Fruit fly (Drosophila melanogaster) whole organism, pupa: ENCODE data around the gene CG2816.

Experiments used
- CG13204 ChIP-seq: fragments of 200-800 bp; sonication (Bioruptor generic); optimal IDR thresholded peaks from 2 replicates; lab custom pipeline; 2018; ENCODE audit warnings: missing biosample characterization, mild to moderate bottlenecking, missing genetic modification characterization, moderate library complexity
- CG14655 ChIP-seq: fragments of 200-800 bp; sonication (Bioruptor generic); optimal IDR thresholded peaks from 3 replicates; lab custom pipeline; 2017; ENCODE audit warnings: mild to moderate bottlenecking, missing biosample characterization, missing genetic modification reagents, missing genetic modification characterization
- CG32121 ChIP-seq: fragments of 200-800 bp; sonication (Bioruptor generic); IDR thresholded peaks from 2 replicates; pipeline ENCODE4 v1.3.6; 2022; ENCODE audit warnings: missing biosample characterization, missing genetic modification characterization
- CG4496 ChIP-seq: fragments of 200-800 bp; sonication (Bioruptor generic); IDR thresholded peaks from 3 replicates; pipeline ENCODE4 v1.3.6; 2022; ENCODE audit warnings: missing biosample characterization, missing genetic modification characterization
- CG8159 ChIP-seq: fragments of 200-800 bp; sonication (Bioruptor generic); optimal IDR thresholded peaks from 3 replicates; lab custom pipeline; 2018; ENCODE audit warnings: missing biosample characterization, mild to moderate bottlenecking, missing genetic modification characterization, moderate library complexity
- CG8301 ChIP-seq: fragments of 200-800 bp; sonication (Bioruptor generic); optimal IDR thresholded peaks from 2 replicates; lab custom pipeline; 2018; ENCODE audit warnings: missing biosample characterization, mild to moderate bottlenecking, missing genetic modification characterization
- CG9948 ChIP-seq: fragments of 200-800 bp; sonication (Bioruptor generic); optimal IDR thresholded peaks from 2 replicates; lab custom pipeline; 2018; ENCODE audit warnings: missing biosample characterization, mild to moderate bottlenecking, missing genetic modification characterization, moderate library complexity
- Snoo ChIP-seq: fragments of 200-800 bp; sonication (Bioruptor generic); optimal IDR thresholded peaks from 3 replicates; lab custom pipeline; 2017; ENCODE audit warnings: missing biosample characterization, mild to moderate bottlenecking, missing genetic modification characterization, inconsistent platforms
- gl ChIP-seq: fragments of 200-800 bp; sonication (Bioruptor generic); optimal IDR thresholded peaks from 2 replicates; lab custom pipeline; 2018; ENCODE audit warnings: missing biosample characterization, mild to moderate bottlenecking, missing genetic modification characterization

DNA sequence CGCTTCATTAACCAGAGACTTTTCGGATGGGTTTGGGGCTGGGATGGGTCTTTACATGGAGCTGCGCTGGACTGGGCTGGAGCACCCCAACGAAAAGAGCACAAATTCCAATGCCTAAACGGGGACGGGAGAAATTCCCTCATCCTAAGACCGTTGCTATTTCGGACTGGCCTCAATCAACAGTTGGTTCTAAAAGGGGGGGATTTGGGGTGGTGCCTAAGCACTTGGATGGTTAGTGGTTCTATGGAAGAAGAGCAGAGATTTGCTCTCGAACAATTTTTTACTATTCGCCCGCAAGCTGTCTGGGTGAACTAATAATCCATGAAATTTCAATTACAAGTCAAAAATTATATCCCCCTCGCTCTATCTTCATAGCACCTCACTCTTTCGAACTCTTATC is 26.2 kb downstream of the CG2816 start:
- TF ChIP-seq CG14655 (GFP tag; lab: Kevin White, UChicago) = no peak
- no peak for TF ChIP-seq gl
- TF ChIP-seq CG32121 = no peak
- no peak for TF ChIP-seq Snoo (tag; lab: Kevin White, UChicago)
- TF ChIP-seq CG9948 (tag; lab: Kevin White, UChicago) = no peak
- no peak for TF ChIP-seq CG8301 (tag; lab: Kevin White, UChicago)
- TF ChIP-seq CG13204 (GFP tag; lab: Kevin White, UChicago) = no peak
- no peak for TF ChIP-seq CG4496 (GFP tag; lab: Robert Waterston, UW)
- no peak for TF ChIP-seq CG8159 (tag; lab: Kevin White, UChicago)
